Worm (Caenorhabditis elegans) whole organism, L4 larva: Measurements from ENCODE around the gene pycr-1.

Experiments
- Y48G9A.11 ChIP-seq: fragments of 200-800 bp; sonication (Bioruptor generic); IDR thresholded peaks from 2 replicates; pipeline ENCODE4 v1.3.6; 2022; ENCODE audit warnings: missing genetic modification reagents, missing genetic modification characterization, missing compliant biosample characterization
- hlh-30 ChIP-seq: sonication (generic microtip); optimal IDR thresholded peaks from 2 replicates; lab custom pipeline; 2017; ENCODE audit warnings: antibody characterized with exemption, mild to moderate bottlenecking, missing genetic modification characterization, missing compliant biosample characterization; ENCODE audit not compliant: insufficient read depth
- madf-5 ChIP-seq, 2 experiments: fragments of 200-800 bp; sonication (Bioruptor generic); IDR thresholded peaks; 2 replicates each; pipeline ENCODE4 v1.3.6; 2022; ENCODE audit warnings: missing compliant biosample characterization in 2 of 2, missing genetic modification characterization in 2 of 2
- zag-1 ChIP-seq: fragments of 150-350 bp; optimal IDR thresholded peaks from 2 replicates; lab custom pipeline; 2014; ENCODE audit warnings: missing biosample characterization, missing genetic modification characterization
- zip-11 ChIP-seq: fragments of 200-800 bp; sonication (Bioruptor generic); IDR thresholded peaks from 2 replicates; pipeline ENCODE4 v1.3.6; 2022; ENCODE audit warnings: missing genetic modification characterization, missing compliant biosample characterization
- ztf-11 ChIP-seq: fragments of 150-350 bp; optimal IDR thresholded peaks from 2 replicates; lab custom pipeline; 2014; ENCODE audit warnings: missing biosample characterization, missing genetic modification characterization

ce11 chrX:12198298-12198697, 51.7 kb downstream of the pycr-1 start:
- TF ChIP-seq zip-11 (GFP tag; lab: Robert Waterston, UW) (no peak), madf-5 (GFP tag; IDR thresholded peaks at IDR 0.05; lab: Robert Waterston, UW) (no peak), ztf-11 (tag; lab: Kevin White, UChicago) (no peak), Y48G9A.11 (GFP tag; lab: Robert Waterston, UW) (no peak), zag-1 (tag; lab: Kevin White, UChicago) (no peak), hlh-30 (tag; lab: Kevin White, UChicago) (no peak)
